5 fruit fly cellular contexts compared by ENCODE assay signal in genomic region chr3L:15107776-15108379, dm6.
TF ChIP-seq lines count a peak whose summit lies in the region.

No protein-coding gene starts in this region.

TF ChIP-seq in whole organism, adult, 20 proteins besides CTCF, POLR2A, EP300 and RAD21 (continued from another document):
- TF ChIP-seq Hr96 (GFP tag; optimal IDR thresholded peaks at IDR 0.05; lab: Kevin White, UChicago), result peak; percentile 7
- no peak for TF ChIP-seq CG12768 (GFP tag; optimal IDR thresholded peaks at IDR 0.05; lab: Kevin White, UChicago)

TF ChIP-seq in whole organism, embryonic, 481 proteins besides CTCF, POLR2A, EP300 and RAD21 (continued from another document and continues in another):
- TF ChIP-seq Rfx (GFP tag; IDR thresholded peaks at IDR 0.05; lab: Robert Waterston, UW) (no peak), Nf-YC (tag; optimal IDR thresholded peaks at IDR 0.05; lab: Kevin White, UChicago) (no peak), Nf-YB (GFP tag; optimal IDR thresholded peaks at IDR 0.05; lab: Kevin White, UChicago) (peak; percentile 19), CG10366 (GFP tag; IDR thresholded peaks at IDR 0.05; lab: Robert Waterston, UW) (peak; percentile 9; the same call in 1 of the 2 replicates), ato (GFP tag; IDR thresholded peaks at IDR 0.05; lab: Robert Waterston, UW; ENCODE audit: partially characterized antibody) (no peak), CG4424 (GFP tag; optimal IDR thresholded peaks at IDR 0.05; lab: Kevin White, UChicago) (peak; percentile 62), jigr1 (GFP tag; IDR thresholded peaks at IDR 0.05; lab: Robert Waterston, UW) (no peak), schlank (tag; optimal IDR thresholded peaks at IDR 0.05; lab: Kevin White, UChicago) (no peak), BEAF-32 (GFP tag; optimal IDR thresholded peaks at IDR 0.05; lab: Kevin White, UChicago) (no peak), sr (GFP tag; IDR thresholded peaks at IDR 0.05; lab: Robert Waterston, UW) (no peak), CG14014 (GFP tag; IDR thresholded peaks at IDR 0.05; lab: Robert Waterston, UW) (no peak), ranshi (GFP tag; IDR thresholded peaks at IDR 0.05; lab: Robert Waterston, UW) (no peak), CG17361 (GFP tag; IDR thresholded peaks at IDR 0.05; lab: Robert Waterston, UW) (peak; percentile 89), salm (tag; optimal IDR thresholded peaks at IDR 0.05; lab: Kevin White, UChicago) (no peak), CG13296 (GFP tag; optimal IDR thresholded peaks at IDR 0.05; lab: Kevin White, UChicago) (no peak), CG9437 (GFP tag; optimal IDR thresholded peaks at IDR 0.05; lab: Kevin White, UChicago) (peak; percentile 52), CG4328 (GFP tag; optimal IDR thresholded peaks at IDR 0.05; lab: Kevin White, UChicago) (peak; percentile 9), YL-1 (GFP tag; optimal IDR thresholded peaks at IDR 0.05; lab: Kevin White, UChicago) (no peak), Med (GFP tag; lab: Kevin White, UChicago) (peak; percentile 15), Sox102F (GFP tag; optimal IDR thresholded peaks at IDR 0.05; lab: Kevin White, UChicago) (peak; percentile 63), so (GFP tag; IDR thresholded peaks at IDR 0.05; lab: Robert Waterston, UW) (no peak), CG18262 (tag; optimal IDR thresholded peaks at IDR 0.05; lab: Kevin White, UChicago) (peak; percentile 86), CkIIα-i1 (GFP tag; IDR thresholded peaks at IDR 0.05; lab: Robert Waterston, UW) (no peak), CG11723 (GFP tag; optimal IDR thresholded peaks at IDR 0.05; lab: Kevin White, UChicago) (no peak), ftz-f1 (GFP tag; optimal IDR thresholded peaks at IDR 0.05; lab: Kevin White, UChicago) (no peak), CG3065 (GFP tag; optimal IDR thresholded peaks at IDR 0.05; lab: Kevin White, UChicago) (no peak), CG6175 (GFP tag; IDR thresholded peaks at IDR 0.05; lab: Robert Waterston, UW) (no peak), NK7.1 (GFP tag; optimal IDR thresholded peaks at IDR 0.05; lab: Kevin White, UChicago) (no peak), Bdp1 (GFP tag; optimal IDR thresholded peaks at IDR 0.05; lab: Kevin White, UChicago) (no peak), CG2116 (GFP tag; optimal IDR thresholded peaks at IDR 0.05; lab: Kevin White, UChicago) (no peak), CG1529 (GFP tag; optimal IDR thresholded peaks at IDR 0.05; lab: Kevin White, UChicago) (peak; percentile 58), vnd (GFP tag; IDR thresholded peaks at IDR 0.05; lab: Robert Waterston, UW; ENCODE audit: partially characterized antibody) (no peak), grau (tag; optimal IDR thresholded peaks at IDR 0.05; lab: Kevin White, UChicago) (peak; percentile 49), nmo (GFP tag; optimal IDR thresholded peaks at IDR 0.05; lab: Kevin White, UChicago) (peak; percentile 80)

TF ChIP-seq in whole organism, prepupa, 60 proteins besides CTCF, POLR2A, EP300 and RAD21 (continued from another document and continues in another):
- peak; percentile 95 for TF ChIP-seq CG10669 (GFP tag; optimal IDR thresholded peaks at IDR 0.05; lab: Kevin White, UChicago)
- peak; percentile 92 for TF ChIP-seq dsx (GFP tag; optimal IDR thresholded peaks at IDR 0.05; lab: Kevin White, UChicago; ENCODE audit: poor library complexity, severe bottlenecking)
- peak; percentile 82 for TF ChIP-seq CG6163 (GFP tag; IDR thresholded peaks at IDR 0.05; lab: Robert Waterston, UW)
- TF ChIP-seq Ets21C (GFP tag; optimal IDR thresholded peaks at IDR 0.05; lab: Kevin White, UChicago), result peak; percentile 90
- peak; percentile 98 for TF ChIP-seq CG10631 (GFP tag; optimal IDR thresholded peaks at IDR 0.05; lab: Kevin White, UChicago)
- TF ChIP-seq Hr4 (GFP tag; optimal IDR thresholded peaks at IDR 0.05; lab: Kevin White, UChicago), result peak; percentile 95
- TF ChIP-seq CG8119 (GFP tag; IDR thresholded peaks at IDR 0.05; lab: Robert Waterston, UW), result peak; percentile 97
- TF ChIP-seq CG16779 (tag; optimal IDR thresholded peaks at IDR 0.05; lab: Kevin White, UChicago), result peak; percentile 94
- peak; percentile 97 for TF ChIP-seq CG6792 (GFP tag; optimal IDR thresholded peaks at IDR 0.05; lab: Kevin White, UChicago)
- peak; percentile 100 for TF ChIP-seq CG6854 (GFP tag; optimal IDR thresholded peaks at IDR 0.05; lab: Kevin White, UChicago)
- peak; percentile 97 for TF ChIP-seq svp (GFP tag; lab: Kevin White, UChicago)
- TF ChIP-seq CG32006 (GFP tag; optimal IDR thresholded peaks at IDR 0.05; lab: Kevin White, UChicago), result peak; percentile 99
- peak; percentile 96 for TF ChIP-seq CG15336 (GFP tag; IDR thresholded peaks at IDR 0.05; lab: Robert Waterston, UW)
- TF ChIP-seq ss (GFP tag; optimal IDR thresholded peaks at IDR 0.05; lab: Kevin White, UChicago), result peak; percentile 95
- peak; percentile 91 for TF ChIP-seq Eip93F (GFP tag; optimal IDR thresholded peaks at IDR 0.05; lab: Kevin White, UChicago)
- peak; percentile 97 for TF ChIP-seq acj6 (GFP tag; optimal IDR thresholded peaks at IDR 0.05; lab: Kevin White, UChicago)
- TF ChIP-seq CG11902 (GFP tag; optimal IDR thresholded peaks at IDR 0.05; lab: Kevin White, UChicago), result peak; percentile 94
- peak; percentile 94 for TF ChIP-seq Met (GFP tag; optimal IDR thresholded peaks at IDR 0.05; lab: Kevin White, UChicago)
- peak; percentile 91 for TF ChIP-seq CG8319 (GFP tag; optimal IDR thresholded peaks at IDR 0.05; lab: Kevin White, UChicago)
- TF ChIP-seq CG3919 (GFP tag; optimal IDR thresholded peaks at IDR 0.05; lab: Kevin White, UChicago), result peak; percentile 95
- TF ChIP-seq CG9139 (GFP tag; optimal IDR thresholded peaks at IDR 0.05; lab: Kevin White, UChicago), result peak; percentile 89
- no peak for TF ChIP-seq fkh (GFP tag; optimal IDR thresholded peaks at IDR 0.05; lab: Kevin White, UChicago)
- TF ChIP-seq OdsH (GFP tag; optimal IDR thresholded peaks at IDR 0.05; lab: Kevin White, UChicago), result peak; percentile 96
- peak; percentile 94 for TF ChIP-seq Smox (GFP tag; optimal IDR thresholded peaks at IDR 0.05; lab: Kevin White, UChicago)
- TF ChIP-seq fd59A (GFP tag; optimal IDR thresholded peaks at IDR 0.05; lab: Kevin White, UChicago), result peak; percentile 98
- peak; percentile 80 for TF ChIP-seq vri (GFP tag; optimal IDR thresholded peaks at IDR 0.05; lab: Kevin White, UChicago)
- TF ChIP-seq CG11294 (GFP tag; IDR thresholded peaks at IDR 0.05; lab: Robert Waterston, UW), result peak; percentile 88
- TF ChIP-seq CG6808 (GFP tag; optimal IDR thresholded peaks at IDR 0.05; lab: Kevin White, UChicago), result peak; percentile 96
- peak; percentile 95 for TF ChIP-seq achi (GFP tag; optimal IDR thresholded peaks at IDR 0.05; lab: Kevin White, UChicago)
- TF ChIP-seq Lpt (GFP tag; optimal IDR thresholded peaks at IDR 0.05; lab: Kevin White, UChicago), result peak; percentile 87
- TF ChIP-seq cyc (GFP tag; optimal IDR thresholded peaks at IDR 0.05; lab: Kevin White, UChicago), result peak; percentile 91
- peak; percentile 89 for TF ChIP-seq CG7368 (GFP tag; optimal IDR thresholded peaks at IDR 0.05; lab: Kevin White, UChicago)
- peak; percentile 91 for TF ChIP-seq dac (GFP tag; optimal IDR thresholded peaks at IDR 0.05; lab: Kevin White, UChicago)

TF ChIP-seq in whole organism, pupa, 21 proteins besides CTCF, POLR2A, EP300 and RAD21 (continued from another document):
- peak; percentile 74; the same call in 2 of the 3 replicates for TF ChIP-seq fd96Ca (GFP tag; IDR thresholded peaks at IDR 0.05; lab: Robert Waterston, UW)

TF ChIP-seq in whole organism, wandering third instar larva, 38 proteins besides CTCF, POLR2A, EP300 and RAD21 (continued from another document):
- TF ChIP-seq Jra (GFP tag; optimal IDR thresholded peaks at IDR 0.05; lab: Kevin White, UChicago) (peak; percentile 85), GATAd (GFP tag; optimal IDR thresholded peaks at IDR 0.05; lab: Kevin White, UChicago) (no peak), Sp1 (GFP tag; optimal IDR thresholded peaks at IDR 0.05; lab: Kevin White, UChicago) (peak; percentile 97), Dif (GFP tag; optimal IDR thresholded peaks at IDR 0.05; lab: Kevin White, UChicago; ENCODE audit: partially characterized antibody) (peak; percentile 12), sv (GFP tag; optimal IDR thresholded peaks at IDR 0.05; lab: Kevin White, UChicago) (no peak), tai (GFP tag; optimal IDR thresholded peaks at IDR 0.05; lab: Kevin White, UChicago) (peak; percentile 83), fru (GFP tag; optimal IDR thresholded peaks at IDR 0.05; lab: Kevin White, UChicago) (peak; percentile 95), Rel (GFP tag; optimal IDR thresholded peaks at IDR 0.05; lab: Kevin White, UChicago) (peak; percentile 88), Rel (tag; optimal IDR thresholded peaks at IDR 0.05; lab: Kevin White, UChicago) (peak; percentile 47), lola (GFP tag; optimal IDR thresholded peaks at IDR 0.05; lab: Kevin White, UChicago) (no peak), Hr83 (GFP tag; optimal IDR thresholded peaks at IDR 0.05; lab: Kevin White, UChicago; ENCODE audit: poor library complexity, severe bottlenecking) (peak; percentile 9), Dfd (GFP tag; optimal IDR thresholded peaks at IDR 0.05; lab: Kevin White, UChicago) (no peak), Hr78 (GFP tag; optimal IDR thresholded peaks at IDR 0.05; lab: Kevin White, UChicago) (no peak), rgr (GFP tag; optimal IDR thresholded peaks at IDR 0.05; lab: Kevin White, UChicago) (peak; percentile 93), Abd-B (GFP tag; optimal IDR thresholded peaks at IDR 0.05; lab: Kevin White, UChicago) (no peak), brk (GFP tag; optimal IDR thresholded peaks at IDR 0.05; lab: Kevin White, UChicago) (peak; percentile 93), jim (GFP tag; optimal IDR thresholded peaks at IDR 0.05; lab: Kevin White, UChicago) (no peak), HLH106 (tag; optimal IDR thresholded peaks at IDR 0.05; lab: Kevin White, UChicago) (peak; percentile 96)
TF ChIP-seq in whole organism, wandering third instar larva: peak in this region for 25.
